Worm (Caenorhabditis elegans) whole organism, L1 larva: ENCODE measurements around the gene C48D5.3.

Experiments used
- egl-27 ChIP-seq, 2 experiments: fragments of 150-350 bp in 1 of 2; sonication (generic microtip); optimal IDR thresholded peaks; 3 replicates each; lab custom pipeline; 2017 to 2018; ENCODE audit warnings: missing biosample characterization in 2 of 2, missing genetic modification characterization in 2 of 2, missing genetic modification reagents in 2 of 2
- lin-13 ChIP-seq: fragments of 150-350 bp; optimal IDR thresholded peaks from 2 replicates; lab custom pipeline; 2014; ENCODE audit warnings: missing biosample characterization, missing genetic modification reagents, missing genetic modification characterization
- nhr-12 ChIP-seq: sonication (generic microtip); optimal IDR thresholded peaks from 2 replicates; lab custom pipeline; 2017; ENCODE audit warnings: missing biosample characterization, missing genetic modification characterization
- nhr-237 ChIP-seq: fragments of 150-350 bp; optimal IDR thresholded peaks from 2 replicates; lab custom pipeline; 2014; ENCODE audit warnings: missing biosample characterization, missing genetic modification characterization
- skn-1 ChIP-seq: fragments of 150-350 bp; optimal IDR thresholded peaks from 2 replicates; lab custom pipeline; 2014; ENCODE audit warnings: missing biosample characterization, missing genetic modification characterization

ce11 chrIII:3630337-3630736 lies 48.8 kb upstream of the C48D5.3 start, which contains the start of gene mrps-31:
- no peak for TF ChIP-seq skn-1
- TF ChIP-seq lin-13 (GFP tag; lab: Kevin White, UChicago): peak; percentile 4
- no peak for TF ChIP-seq nhr-237 (tag; lab: Kevin White, UChicago)
- no peak for TF ChIP-seq nhr-12 (tag; lab: Kevin White, UChicago)
- no peak for TF ChIP-seq egl-27 (tag; optimal IDR thresholded peaks at IDR 0.05; lab: Kevin White, UChicago)
